Fruit fly (Drosophila melanogaster) whole organism, embryonic: Measurements from ENCODE around the gene CG6901.

Experiments
- Atf6 ChIP-seq: fragments of 200-800 bp; sonication (Bioruptor generic); IDR thresholded peaks from 2 replicates; pipeline ENCODE4 v1.3.6; 2022; ENCODE audit warnings: missing biosample characterization, missing genetic modification characterization
- B-H2 ChIP-seq: fragments of 200-800 bp; sonication (Bioruptor generic); optimal IDR thresholded peaks from 2 replicates; lab custom pipeline; 2018; ENCODE audit warnings: missing biosample characterization, mild to moderate bottlenecking, missing genetic modification characterization
- Bgb ChIP-seq: fragments of 200-800 bp; sonication (Bioruptor generic); IDR thresholded peaks from 2 replicates; pipeline ENCODE4 v1.3.6; 2022; ENCODE audit warnings: missing biosample characterization, missing genetic modification characterization; ENCODE audit not compliant: partially characterized antibody
- CG10543 ChIP-seq: fragments of 200-800 bp; sonication (Bioruptor generic); optimal IDR thresholded peaks from 3 replicates; lab custom pipeline; 2017; ENCODE audit warnings: missing biosample characterization, mild to moderate bottlenecking, missing genetic modification characterization, moderate library complexity
- CG10565 ChIP-seq: fragments of 200-800 bp; sonication (Bioruptor generic); optimal IDR thresholded peaks from 3 replicates; lab custom pipeline; 2016; ENCODE audit warnings: missing biosample characterization, mild to moderate bottlenecking, missing genetic modification characterization
- CG11247 ChIP-seq: fragments of 200-800 bp; sonication (Bioruptor generic); IDR thresholded peaks from 2 replicates; pipeline ENCODE4 v1.3.6; 2022; ENCODE audit warnings: missing biosample characterization, missing genetic modification characterization
- CG11560 ChIP-seq: fragments of 200-800 bp; sonication (Bioruptor generic); IDR thresholded peaks from 3 replicates; pipeline ENCODE4 v1.3.6; 2022; ENCODE audit warnings: missing biosample characterization, missing genetic modification characterization
- CG12071 ChIP-seq: fragments of 200-800 bp; sonication (Bioruptor generic); optimal IDR thresholded peaks from 3 replicates; lab custom pipeline; 2018; ENCODE audit warnings: missing biosample characterization, mild to moderate bottlenecking, missing genetic modification characterization
- CG12659 ChIP-seq: fragments of 200-800 bp; sonication (Bioruptor generic); optimal IDR thresholded peaks from 3 replicates; lab custom pipeline; 2017; ENCODE audit warnings: mild to moderate bottlenecking, missing biosample characterization, missing genetic modification reagents, missing genetic modification characterization
- CG12942 ChIP-seq: fragments of 200-800 bp; sonication (Bioruptor generic); optimal IDR thresholded peaks from 3 replicates; lab custom pipeline; 2016; ENCODE audit warnings: missing biosample characterization, missing genetic modification characterization
- CG15011 ChIP-seq: fragments of 200-800 bp; sonication (Bioruptor generic); optimal IDR thresholded peaks from 3 replicates; lab custom pipeline; 2018; ENCODE audit warnings: missing biosample characterization, mild to moderate bottlenecking, missing genetic modification characterization
- CG15269 ChIP-seq: fragments of 200-800 bp; sonication (Bioruptor generic); optimal IDR thresholded peaks from 2 replicates; lab custom pipeline; 2018; ENCODE audit warnings: missing biosample characterization, mild to moderate bottlenecking, missing genetic modification characterization, moderate library complexity
- CG15514 ChIP-seq: fragments of 200-800 bp; sonication (Bioruptor generic); optimal IDR thresholded peaks from 3 replicates; lab custom pipeline; 2017; ENCODE audit warnings: missing biosample characterization, missing genetic modification characterization, mild to moderate bottlenecking, moderate library complexity, missing genetic modification reagents
- CG2116 ChIP-seq: fragments of 200-800 bp; sonication (Bioruptor generic); optimal IDR thresholded peaks from 3 replicates; lab custom pipeline; 2018; ENCODE audit warnings: missing biosample characterization, mild to moderate bottlenecking, missing genetic modification characterization
- CG2678 ChIP-seq: fragments of 200-800 bp; sonication (Bioruptor generic); optimal IDR thresholded peaks from 3 replicates; lab custom pipeline; 2019; ENCODE audit warnings: missing biosample characterization, mild to moderate bottlenecking, missing genetic modification characterization, moderate library complexity
- CG2712 ChIP-seq: fragments of 200-800 bp; optimal IDR thresholded peaks from 3 replicates; lab custom pipeline; 2019; ENCODE audit warnings: missing biosample characterization, mild to moderate bottlenecking, missing genetic modification characterization, moderate library complexity
- CG32767 ChIP-seq: fragments of 200-800 bp; sonication (Bioruptor generic); IDR thresholded peaks from 2 replicates; pipeline ENCODE4 v1.3.6; 2022; ENCODE audit warnings: missing biosample characterization, missing genetic modification characterization
- CG33213 ChIP-seq: fragments of 200-800 bp; sonication (Bioruptor generic); optimal IDR thresholded peaks from 3 replicates; lab custom pipeline; 2016; ENCODE audit warnings: missing biosample characterization, missing genetic modification characterization
- CG33557 ChIP-seq: fragments of 200-800 bp; sonication (Bioruptor generic); optimal IDR thresholded peaks from 2 replicates; lab custom pipeline; 2019; ENCODE audit warnings: missing biosample characterization, mild to moderate bottlenecking, missing genetic modification characterization, moderate library complexity
- CG3838 ChIP-seq: fragments of 200-800 bp; sonication (Bioruptor generic); optimal IDR thresholded peaks from 3 replicates; lab custom pipeline; 2016; ENCODE audit warnings: missing biosample characterization, missing genetic modification characterization
- CG42726 ChIP-seq: fragments of 200-800 bp; sonication (Bioruptor generic); IDR thresholded peaks from 2 replicates; pipeline ENCODE4 v1.3.6; 2022; ENCODE audit warnings: missing biosample characterization, missing genetic modification characterization; ENCODE audit not compliant: partially characterized antibody
- CG6854 ChIP-seq: fragments of 200-800 bp; sonication (Bioruptor generic); optimal IDR thresholded peaks from 3 replicates; lab custom pipeline; 2017; ENCODE audit warnings: missing biosample characterization, mild to moderate bottlenecking, missing genetic modification characterization
- CG7928 ChIP-seq: fragments of 200-800 bp; sonication (Bioruptor generic); optimal IDR thresholded peaks from 2 replicates; lab custom pipeline; 2017; ENCODE audit warnings: missing biosample characterization, mild to moderate bottlenecking, missing genetic modification characterization
- CG8359 ChIP-seq: fragments of 200-800 bp; sonication (Bioruptor generic); optimal IDR thresholded peaks from 2 replicates; lab custom pipeline; 2017; ENCODE audit warnings: missing biosample characterization, mild to moderate bottlenecking, missing genetic modification characterization, borderline replicate concordance
- CG8765 ChIP-seq: fragments of 200-800 bp; sonication (Bioruptor generic); IDR thresholded peaks from 2 replicates; pipeline ENCODE4 v1.3.6; 2022; ENCODE audit warnings: missing biosample characterization, missing genetic modification characterization
- CG9817 ChIP-seq: fragments of 200-800 bp; sonication (Bioruptor generic); optimal IDR thresholded peaks from 2 replicates; lab custom pipeline; 2018; ENCODE audit warnings: missing biosample characterization, mild to moderate bottlenecking, missing genetic modification characterization, moderate library complexity
- D ChIP-seq, 2 experiments: fragments of 200-800 bp in 1 of 2; fragments of >200 bp in 1 of 2; sonication (Bioruptor generic) in 1 of 2; optimal IDR thresholded peaks; 2 replicates in 1 of 2; 3 replicates in 1 of 2; lab custom pipeline; 2017; ENCODE audit warnings: mild to moderate bottlenecking in 1 of 2, missing biosample characterization in 1 of 2, missing genetic modification characterization in 1 of 2, missing genetic modification reagents in 1 of 2
- D19A ChIP-seq: fragments of 200-800 bp; optimal IDR thresholded peaks from 3 replicates; lab custom pipeline; 2019; ENCODE audit warnings: missing biosample characterization, mild to moderate bottlenecking, missing genetic modification characterization, moderate library complexity
- Hsf ChIP-seq: fragments of 200-800 bp; sonication (Bioruptor generic); optimal IDR thresholded peaks from 3 replicates; lab custom pipeline; 2016; ENCODE audit warnings: missing biosample characterization, missing genetic modification characterization
- MESR4 ChIP-seq: fragments of 200-800 bp; sonication (Bioruptor generic); optimal IDR thresholded peaks from 2 replicates; lab custom pipeline; 2018; ENCODE audit warnings: missing biosample characterization, mild to moderate bottlenecking, missing genetic modification characterization, moderate library complexity
- Oaz ChIP-seq: fragments of 200-800 bp; sonication (Bioruptor generic); IDR thresholded peaks from 2 replicates; pipeline ENCODE4 v1.3.6; 2022; ENCODE audit warnings: missing biosample characterization, missing genetic modification characterization
- Sox100B ChIP-seq: fragments of 200-800 bp; sonication (Bioruptor generic); optimal IDR thresholded peaks from 3 replicates; lab custom pipeline; 2018; ENCODE audit warnings: missing biosample characterization, mild to moderate bottlenecking, missing genetic modification characterization
- Xbp1 ChIP-seq: fragments of 200-800 bp; sonication (Bioruptor generic); optimal IDR thresholded peaks from 3 replicates; lab custom pipeline; 2016; ENCODE audit warnings: missing biosample characterization, mild to moderate bottlenecking, missing genetic modification characterization
- ap ChIP-seq: fragments of 200-800 bp; sonication (Bioruptor generic); IDR thresholded peaks from 2 replicates; pipeline ENCODE4 v1.3.6; 2022; ENCODE audit warnings: missing biosample characterization, missing genetic modification characterization
- bbx ChIP-seq: fragments of 200-800 bp; sonication (Bioruptor generic); IDR thresholded peaks from 2 replicates; pipeline ENCODE4 v1.3.6; 2022; ENCODE audit warnings: missing biosample characterization, missing genetic modification characterization; ENCODE audit not compliant: partially characterized antibody
- chinmo ChIP-seq: fragments of 200-800 bp; sonication (Bioruptor generic); IDR thresholded peaks from 4 replicates; pipeline ENCODE4 v1.3.6; 2022; ENCODE audit warnings: missing biosample characterization, missing genetic modification characterization; ENCODE audit not compliant: partially characterized antibody
- chn ChIP-seq: fragments of 200-800 bp; sonication (Bioruptor generic); optimal IDR thresholded peaks from 2 replicates; lab custom pipeline; 2016; ENCODE audit warnings: missing biosample characterization, missing genetic modification characterization
- dati ChIP-seq: fragments of 200-800 bp; sonication (Bioruptor generic); IDR thresholded peaks from 2 replicates; pipeline ENCODE4 v1.3.6; 2022; ENCODE audit warnings: missing biosample characterization, missing genetic modification characterization
- eve ChIP-seq, 2 experiments: fragments of >200 bp; optimal IDR thresholded peaks; 2 replicates each; lab custom pipeline; 2017; ENCODE audit warnings: missing biosample characterization in 2 of 2, missing genetic modification characterization in 2 of 2
- ewg ChIP-seq: fragments of 200-800 bp; sonication (Bioruptor generic); optimal IDR thresholded peaks from 3 replicates; lab custom pipeline; 2017; ENCODE audit warnings: mild to moderate bottlenecking, missing biosample characterization, missing genetic modification reagents, missing genetic modification characterization
- ftz-f1 ChIP-seq: fragments of 200-800 bp; sonication (Bioruptor generic); optimal IDR thresholded peaks from 2 replicates; lab custom pipeline; 2016; ENCODE audit warnings: missing biosample characterization, missing genetic modification characterization
- knrl ChIP-seq: fragments of 200-800 bp; sonication (Bioruptor generic); IDR thresholded peaks from 3 replicates; pipeline ENCODE4 v1.3.6; 2022; ENCODE audit warnings: missing biosample characterization, missing genetic modification characterization; ENCODE audit not compliant: partially characterized antibody
- salm ChIP-seq: fragments of 200-800 bp; sonication (Bioruptor generic); optimal IDR thresholded peaks from 2 replicates; lab custom pipeline; 2018; ENCODE audit warnings: missing biosample characterization, mild to moderate bottlenecking, missing genetic modification characterization
- schlank ChIP-seq: fragments of 200-800 bp; sonication (Bioruptor generic); optimal IDR thresholded peaks from 2 replicates; lab custom pipeline; 2018; ENCODE audit warnings: missing biosample characterization, mild to moderate bottlenecking, missing genetic modification characterization
- sima ChIP-seq: fragments of 200-800 bp; sonication (Bioruptor generic); optimal IDR thresholded peaks from 2 replicates; lab custom pipeline; 2016; ENCODE audit warnings: missing biosample characterization, missing genetic modification characterization
- sug ChIP-seq: fragments of 200-800 bp; optimal IDR thresholded peaks from 2 replicates; lab custom pipeline; 2019; ENCODE audit warnings: missing biosample characterization, mild to moderate bottlenecking, missing genetic modification characterization, moderate library complexity

CG6901 gene

dm6 chr3R:16280003-16280998 is 42.9 kb upstream of the CG6901 start (continued):
- TF ChIP-seq schlank (tag; lab: Kevin White, UChicago) (peak; percentile 98), MESR4 (GFP tag; lab: Kevin White, UChicago) (peak; percentile 90), CG2678 (tag; lab: Kevin White, UChicago) (peak; percentile 100), Hsf (GFP tag; lab: Kevin White, UChicago) (peak; percentile 100), D19A (tag; lab: Kevin White, UChicago) (peak; percentile 98), CG33557 (peak; percentile 100), CG12942 (GFP tag; lab: Kevin White, UChicago) (peak; percentile 99), ftz-f1 (peak; percentile 90), Atf6 (GFP tag; lab: Robert Waterston, UW) (peak; percentile 99), CG8765 (GFP tag; lab: Robert Waterston, UW) (peak; percentile 99), CG7928 (GFP tag; lab: Kevin White, UChicago) (peak; percentile 83), CG12071 (GFP tag; lab: Kevin White, UChicago) (peak; percentile 98), CG9817 (tag; lab: Kevin White, UChicago) (peak; percentile 99), Xbp1 (GFP tag; lab: Kevin White, UChicago) (peak; percentile 99), CG10565 (GFP tag; lab: Kevin White, UChicago) (peak; percentile 96), Bgb (GFP tag; lab: Robert Waterston, UW) (peak; percentile 50; the same call in 1 of the 2 replicates), ewg (peak; percentile 97), sima (GFP tag; lab: Kevin White, UChicago) (peak; percentile 98), CG32767 (GFP tag; lab: Robert Waterston, UW) (peak; percentile 100), CG2116 (GFP tag; lab: Kevin White, UChicago) (peak; percentile 93), chn (GFP tag; lab: Kevin White, UChicago) (peak; percentile 99), chinmo (GFP tag; lab: Robert Waterston, UW) (peak; percentile 98), CG15269 (tag; lab: Kevin White, UChicago) (peak; percentile 100), ap (peak; percentile 99), D (optimal IDR thresholded peaks at IDR 0.05; lab: Kevin White, UChicago) (no peak), D (GFP tag; optimal IDR thresholded peaks at IDR 0.05; lab: Kevin White, UChicago) (peak; percentile 99), bbx (GFP tag; lab: Robert Waterston, UW) (no peak; the same call in 1 of the 2 replicates), CG6854 (GFP tag; lab: Kevin White, UChicago) (peak; percentile 99), B-H2 (GFP tag; lab: Kevin White, UChicago) (peak; percentile 99), CG8359 (peak; percentile 95), dati (GFP tag; lab: Robert Waterston, UW) (peak; percentile 99), CG2712 (tag; lab: Kevin White, UChicago) (peak; percentile 100), CG11560 (tag; lab: Robert Waterston, UW) (peak; percentile 89; the same call in 2 of the 3 replicates), CG33213 (GFP tag; lab: Kevin White, UChicago) (peak; percentile 99), CG11247 (peak; percentile 99), CG15011 (GFP tag; lab: Kevin White, UChicago) (peak; percentile 99), eve (GFP tag; optimal IDR thresholded peaks at IDR 0.05; lab: Kevin White, UChicago) (peak; percentile 90 to 100), CG15514 (GFP tag; lab: Kevin White, UChicago) (peak; percentile 94), knrl (no peak), CG12659 (GFP tag; lab: Kevin White, UChicago) (peak; percentile 100), CG10543 (GFP tag; lab: Kevin White, UChicago) (peak; percentile 98), Sox100B (GFP tag; lab: Kevin White, UChicago) (peak; percentile 99), CG3838 (GFP tag; lab: Kevin White, UChicago) (peak; percentile 98), sug (peak; percentile 98), CG42726 (GFP tag; lab: Robert Waterston, UW) (no peak), Oaz (GFP tag; lab: Robert Waterston, UW) (peak; percentile 97), salm (tag; lab: Kevin White, UChicago) (peak; percentile 99)
